Fruit fly (Drosophila melanogaster) whole organism, embryonic: ENCODE results near the gene Gnpat.

Experiments used
- Aef1 ChIP-seq: fragments of 200-800 bp; sonication (Bioruptor generic); IDR thresholded peaks from 3 replicates; pipeline ENCODE4 v1.3.6; 2022; ENCODE audit warnings: missing biosample characterization, missing genetic modification characterization
- CG10654 ChIP-seq: fragments of 200-800 bp; sonication (Bioruptor generic); optimal IDR thresholded peaks from 2 replicates; lab custom pipeline; 2016; ENCODE audit warnings: missing biosample characterization, missing genetic modification characterization
- CG10979 ChIP-seq: fragments of 200-800 bp; sonication (Bioruptor generic); optimal IDR thresholded peaks from 2 replicates; lab custom pipeline; 2018; ENCODE audit warnings: missing biosample characterization, mild to moderate bottlenecking, missing genetic modification characterization, moderate library complexity
- CG11504 ChIP-seq: fragments of 200-800 bp; sonication (Bioruptor generic); optimal IDR thresholded peaks from 3 replicates; lab custom pipeline; 2019; ENCODE audit warnings: missing biosample characterization, mild to moderate bottlenecking, missing genetic modification characterization, moderate library complexity
- CG11723 ChIP-seq: fragments of 200-800 bp; sonication (Bioruptor generic); optimal IDR thresholded peaks from 2 replicates; lab custom pipeline; 2017; ENCODE audit warnings: missing biosample characterization, mild to moderate bottlenecking, missing genetic modification characterization
- CG12104 ChIP-seq: fragments of 200-800 bp; sonication (Bioruptor generic); optimal IDR thresholded peaks from 3 replicates; lab custom pipeline; 2016; ENCODE audit warnings: missing biosample characterization, missing genetic modification characterization
- CG13123 ChIP-seq: fragments of 200-800 bp; sonication (Bioruptor generic); optimal IDR thresholded peaks from 2 replicates; lab custom pipeline; 2016; ENCODE audit warnings: missing biosample characterization, missing genetic modification characterization
- CG15073 ChIP-seq: fragments of 200-800 bp; sonication (Bioruptor generic); optimal IDR thresholded peaks from 2 replicates; lab custom pipeline; 2016; ENCODE audit warnings: missing biosample characterization, missing genetic modification characterization
- CG15479 ChIP-seq: fragments of 200-800 bp; sonication (Bioruptor generic); optimal IDR thresholded peaks from 3 replicates; lab custom pipeline; 2019; ENCODE audit warnings: missing biosample characterization, mild to moderate bottlenecking, missing genetic modification characterization, moderate library complexity
- CG1603 ChIP-seq: fragments of 200-800 bp; sonication (Bioruptor generic); optimal IDR thresholded peaks from 2 replicates; lab custom pipeline; 2019; ENCODE audit warnings: missing biosample characterization, mild to moderate bottlenecking, missing genetic modification characterization, moderate library complexity
- CG17186 ChIP-seq: fragments of 200-800 bp; sonication (Bioruptor generic); optimal IDR thresholded peaks from 3 replicates; lab custom pipeline; 2017; ENCODE audit warnings: missing biosample characterization, missing genetic modification reagents, missing genetic modification characterization
- CG3065 ChIP-seq: fragments of 200-800 bp; sonication (Bioruptor generic); optimal IDR thresholded peaks from 2 replicates; lab custom pipeline; 2016; ENCODE audit warnings: missing biosample characterization, missing genetic modification characterization
- CG31365 ChIP-seq: fragments of 200-800 bp; sonication (Bioruptor generic); optimal IDR thresholded peaks from 2 replicates; lab custom pipeline; 2018; ENCODE audit warnings: missing biosample characterization, mild to moderate bottlenecking, missing genetic modification characterization
- CG34422 ChIP-seq: fragments of 200-800 bp; sonication (Bioruptor generic); IDR thresholded peaks from 3 replicates; pipeline ENCODE4 v1.3.6; 2022; ENCODE audit warnings: missing biosample characterization, missing genetic modification characterization
- CG4282 ChIP-seq: fragments of 200-800 bp; sonication (Bioruptor generic); optimal IDR thresholded peaks from 2 replicates; lab custom pipeline; 2016; ENCODE audit warnings: missing biosample characterization, missing genetic modification characterization
- CG4730 ChIP-seq: fragments of 200-800 bp; sonication (Bioruptor generic); IDR thresholded peaks from 2 replicates; pipeline ENCODE4 v1.3.6; 2022; ENCODE audit warnings: missing biosample characterization, missing genetic modification characterization
- CG6765 ChIP-seq: fragments of 200-800 bp; sonication (Bioruptor generic); optimal IDR thresholded peaks from 3 replicates; lab custom pipeline; 2017; ENCODE audit warnings: missing biosample characterization, mild to moderate bottlenecking, missing genetic modification characterization
- CG6854 ChIP-seq: fragments of 200-800 bp; sonication (Bioruptor generic); optimal IDR thresholded peaks from 3 replicates; lab custom pipeline; 2017; ENCODE audit warnings: missing biosample characterization, mild to moderate bottlenecking, missing genetic modification characterization
- CG7963 ChIP-seq: fragments of 200-800 bp; sonication (Bioruptor generic); IDR thresholded peaks from 3 replicates; pipeline ENCODE4 v1.3.6; 2022; ENCODE audit warnings: missing biosample characterization, missing genetic modification characterization; ENCODE audit not compliant: partially characterized antibody
- CG7987 ChIP-seq: fragments of 200-800 bp; sonication (Bioruptor generic); optimal IDR thresholded peaks from 2 replicates; lab custom pipeline; 2018; ENCODE audit warnings: missing biosample characterization, mild to moderate bottlenecking, missing genetic modification characterization, moderate library complexity
- CG8359 ChIP-seq: fragments of 200-800 bp; sonication (Bioruptor generic); optimal IDR thresholded peaks from 2 replicates; lab custom pipeline; 2017; ENCODE audit warnings: missing biosample characterization, mild to moderate bottlenecking, missing genetic modification characterization, borderline replicate concordance
- CG8924 ChIP-seq: fragments of 200-800 bp; optimal IDR thresholded peaks from 3 replicates; lab custom pipeline; 2019; ENCODE audit warnings: missing biosample characterization, mild to moderate bottlenecking, missing genetic modification characterization, moderate library complexity
- CG9876 ChIP-seq: fragments of 200-800 bp; sonication (Bioruptor generic); optimal IDR thresholded peaks from 2 replicates; lab custom pipeline; 2016; ENCODE audit warnings: missing biosample characterization, missing genetic modification characterization
- CkIIα-i1 ChIP-seq: fragments of 200-800 bp; sonication (Bioruptor generic); IDR thresholded peaks from 2 replicates; pipeline ENCODE4 v1.3.6; 2022; ENCODE audit warnings: missing biosample characterization, missing genetic modification characterization
- Dref ChIP-seq: fragments of 200-800 bp; sonication (Bioruptor generic); IDR thresholded peaks from 2 replicates; pipeline ENCODE4 v1.3.6; 2022; ENCODE audit warnings: missing biosample characterization, missing genetic modification characterization
- E2f1 ChIP-seq: fragments of 200-800 bp; sonication (Bioruptor generic); IDR thresholded peaks from 2 replicates; pipeline ENCODE4 v1.3.6; 2022; ENCODE audit warnings: missing biosample characterization, missing genetic modification characterization
- Eip74EF ChIP-seq, 2 experiments: fragments of 200-800 bp in 1 of 2; fragments of >200 bp in 1 of 2; sonication (Bioruptor generic) in 1 of 2; optimal IDR thresholded peaks; 2 replicates each; lab custom pipeline; 2017 to 2019; ENCODE audit warnings: missing biosample characterization in 2 of 2, missing genetic modification characterization in 2 of 2, mild to moderate bottlenecking in 1 of 2, moderate library complexity in 1 of 2
- Fer1 ChIP-seq: fragments of 200-800 bp; sonication (Bioruptor generic); optimal IDR thresholded peaks from 2 replicates; lab custom pipeline; 2017; ENCODE audit warnings: missing biosample characterization, mild to moderate bottlenecking, missing genetic modification characterization
- H2.0 ChIP-seq: fragments of 200-800 bp; sonication (Bioruptor generic); IDR thresholded peaks from 2 replicates; pipeline ENCODE4 v1.3.6; 2022; ENCODE audit warnings: missing biosample characterization, missing genetic modification characterization
- Hmr ChIP-seq: fragments of 200-800 bp; sonication (Bioruptor generic); optimal IDR thresholded peaks from 3 replicates; lab custom pipeline; 2017; ENCODE audit warnings: mild to moderate bottlenecking, missing biosample characterization, missing genetic modification reagents, missing genetic modification characterization
- Mes4 ChIP-seq: fragments of 200-800 bp; sonication (Bioruptor generic); optimal IDR thresholded peaks from 2 replicates; lab custom pipeline; 2016; ENCODE audit warnings: missing biosample characterization, missing genetic modification characterization
- NK7.1 ChIP-seq: fragments of 200-800 bp; sonication (Bioruptor generic); optimal IDR thresholded peaks from 3 replicates; lab custom pipeline; 2016; ENCODE audit warnings: missing biosample characterization, missing genetic modification characterization
- Ssrp ChIP-seq: fragments of 200-800 bp; sonication (Bioruptor generic); optimal IDR thresholded peaks from 2 replicates; lab custom pipeline; 2018; ENCODE audit warnings: missing biosample characterization, mild to moderate bottlenecking, missing genetic modification characterization, moderate library complexity
- bigmax ChIP-seq: fragments of 200-800 bp; sonication (Bioruptor generic); optimal IDR thresholded peaks from 2 replicates; lab custom pipeline; 2018; ENCODE audit warnings: missing biosample characterization, mild to moderate bottlenecking, missing genetic modification characterization
- br ChIP-seq: fragments of >200 bp; optimal IDR thresholded peaks from 2 replicates; lab custom pipeline; 2017
- corto ChIP-seq: fragments of 200-800 bp; sonication (Bioruptor generic); optimal IDR thresholded peaks from 2 replicates; lab custom pipeline; 2016; ENCODE audit warnings: missing biosample characterization, mild to moderate bottlenecking, missing genetic modification characterization, moderate library complexity
- crp ChIP-seq, 2 experiments: fragments of 200-800 bp; sonication (Bioruptor generic); optimal IDR thresholded peaks; 2 replicates in 1 of 2; 3 replicates in 1 of 2; lab custom pipeline; 2017; ENCODE audit warnings: missing biosample characterization in 2 of 2, missing genetic modification characterization in 2 of 2, mild to moderate bottlenecking in 1 of 2, moderate library complexity in 1 of 2
- da ChIP-seq: fragments of 200-800 bp; sonication (Bioruptor generic); optimal IDR thresholded peaks from 2 replicates; lab custom pipeline; 2016; ENCODE audit warnings: missing biosample characterization, missing genetic modification characterization
- dati ChIP-seq: fragments of 200-800 bp; sonication (Bioruptor generic); IDR thresholded peaks from 2 replicates; pipeline ENCODE4 v1.3.6; 2022; ENCODE audit warnings: missing biosample characterization, missing genetic modification characterization
- dmrt99B ChIP-seq: fragments of 200-800 bp; sonication (Bioruptor generic); optimal IDR thresholded peaks from 2 replicates; lab custom pipeline; 2018; ENCODE audit warnings: missing biosample characterization, mild to moderate bottlenecking, missing genetic modification characterization, moderate library complexity
- insv ChIP-seq, 2 experiments: fragments of 200-800 bp; sonication (Bioruptor generic); optimal IDR thresholded peaks; 3 replicates each; lab custom pipeline; 2016 to 2018; ENCODE audit warnings: missing biosample characterization in 2 of 2, missing genetic modification characterization in 2 of 2
- jigr1 ChIP-seq: fragments of 200-800 bp; sonication (Bioruptor generic); IDR thresholded peaks from 3 replicates; pipeline ENCODE4 v1.3.6; 2022; ENCODE audit warnings: missing biosample characterization, missing genetic modification characterization
- luna ChIP-seq: fragments of 200-800 bp; sonication (Bioruptor generic); optimal IDR thresholded peaks from 2 replicates; lab custom pipeline; 2016; ENCODE audit warnings: missing biosample characterization, missing genetic modification characterization
- pho ChIP-seq: fragments of 200-800 bp; sonication (Bioruptor generic); optimal IDR thresholded peaks from 2 replicates; lab custom pipeline; 2016; ENCODE audit warnings: missing biosample characterization, missing genetic modification characterization
- phol ChIP-seq: fragments of 200-800 bp; sonication (Bioruptor generic); optimal IDR thresholded peaks from 3 replicates; lab custom pipeline; 2018; ENCODE audit warnings: missing biosample characterization, mild to moderate bottlenecking, missing genetic modification characterization, moderate library complexity
- run ChIP-seq: fragments of 200-800 bp; sonication (Bioruptor generic); optimal IDR thresholded peaks from 3 replicates; lab custom pipeline; 2018; ENCODE audit warnings: missing biosample characterization, mild to moderate bottlenecking, missing genetic modification characterization
- sna ChIP-seq: fragments of 200-800 bp; sonication (Bioruptor generic); IDR thresholded peaks from 2 replicates; pipeline ENCODE4 v1.3.6; 2022; ENCODE audit warnings: missing biosample characterization, missing genetic modification characterization; ENCODE audit not compliant: partially characterized antibody
- unc-4 ChIP-seq: fragments of 200-800 bp; sonication (Bioruptor generic); IDR thresholded peaks from 2 replicates; pipeline ENCODE4 v1.3.6; 2022; ENCODE audit warnings: missing biosample characterization, missing genetic modification characterization; ENCODE audit not compliant: partially characterized antibody

Gene Gnpat

dm6 chr3R:25472635-25473552 is 17.8 kb downstream of the Gnpat start, which contains the start of the genes Fur1 and Vps33B (continued):
- TF ChIP-seq CG7987 (peak; percentile 88), CG8359 (GFP tag; lab: Kevin White, UChicago) (peak; percentile 89), CG31365 (tag; lab: Kevin White, UChicago) (peak; percentile 77), crp (GFP tag; optimal IDR thresholded peaks at IDR 0.05; lab: Kevin White, UChicago) (peak; percentile 96 to 98), CG11504 (peak; percentile 95), run (peak; percentile 86), CG1603 (peak; percentile 95), CG15479 (GFP tag; lab: Kevin White, UChicago) (peak; percentile 27), pho (GFP tag; lab: Kevin White, UChicago) (peak; percentile 99), CG4730 (GFP tag; lab: Robert Waterston, UW) (peak; percentile 92), Dref (GFP tag; lab: Robert Waterston, UW) (no peak), CG10654 (GFP tag; lab: Kevin White, UChicago) (peak; percentile 98), luna (peak; percentile 95), CG13123 (GFP tag; lab: Kevin White, UChicago) (peak; percentile 94), insv (GFP tag; optimal IDR thresholded peaks at IDR 0.05; lab: Kevin White, UChicago) (peak; percentile 62 to 80), bigmax (no peak), CG9876 (peak; percentile 97), E2f1 (GFP tag; lab: Robert Waterston, UW) (peak; percentile 95), Eip74EF (GFP tag; optimal IDR thresholded peaks at IDR 0.05; lab: Kevin White, UChicago) (peak in 1 of 2 experiments; percentile 90), CG4282 (GFP tag; lab: Kevin White, UChicago) (peak; percentile 98), CG12104 (GFP tag; lab: Kevin White, UChicago) (peak; percentile 97), corto (GFP tag; lab: Kevin White, UChicago) (peak; percentile 72), CG15073 (GFP tag; lab: Kevin White, UChicago) (peak; percentile 90), jigr1 (GFP tag; lab: Robert Waterston, UW) (peak; percentile 89), da (peak; percentile 96), H2.0 (GFP tag; lab: Robert Waterston, UW) (peak; percentile 94), Aef1 (GFP tag; lab: Robert Waterston, UW) (peak; percentile 94), phol (tag; lab: Kevin White, UChicago) (peak; percentile 98), CG7963 (GFP tag; lab: Robert Waterston, UW) (peak; percentile 74), CG6854 (GFP tag; lab: Kevin White, UChicago) (peak; percentile 94), CG34422 (peak; percentile 95), dati (peak; percentile 84), NK7.1 (GFP tag; lab: Kevin White, UChicago) (peak; percentile 94), sna (GFP tag; lab: Robert Waterston, UW) (peak; percentile 85), unc-4 (GFP tag; lab: Robert Waterston, UW) (peak; percentile 70), Fer1 (GFP tag; lab: Kevin White, UChicago) (peak; percentile 96), CG6765 (GFP tag; lab: Kevin White, UChicago) (peak; percentile 90), CG8924 (tag; lab: Kevin White, UChicago) (peak; percentile 97), Ssrp (tag; lab: Kevin White, UChicago) (peak; percentile 97), br (lab: Kevin White, UChicago) (no peak), Mes4 (peak; percentile 97), CG11723 (peak; percentile 96), dmrt99B (tag; lab: Kevin White, UChicago) (peak; percentile 97), CkIIα-i1 (peak; percentile 17; the same call in 1 of the 2 replicates), CG3065 (peak; percentile 95), CG17186 (GFP tag; lab: Kevin White, UChicago) (peak; percentile 93), CG10979 (tag; lab: Kevin White, UChicago) (peak; percentile 96), Hmr (peak; percentile 97)
